Worm (Caenorhabditis elegans) whole organism, mixed stage, embryonic: Measurements from ENCODE around the gene rle-1.
A peak's percentile ranks its signal among the peaks of the same experiment; 100 is the strongest.

Source experiments
- M03D4.4 ChIP-seq: sonication (generic microtip); optimal IDR thresholded peaks from 2 replicates; lab custom pipeline; 2017; ENCODE audit warnings: mild to moderate bottlenecking, missing genetic modification characterization, missing compliant biosample characterization
- blmp-1 ChIP-seq: fragments of 150-350 bp; optimal IDR thresholded peaks from 2 replicates; lab custom pipeline; 2014; ENCODE audit warnings: missing biosample characterization, missing genetic modification characterization
- ceh-39 ChIP-seq: fragments of 150-350 bp; optimal IDR thresholded peaks from 2 replicates; lab custom pipeline; 2014; ENCODE audit warnings: missing biosample characterization, missing genetic modification characterization
- ceh-83 ChIP-seq: fragments of 200-800 bp; sonication (Bioruptor generic); optimal IDR thresholded peaks from 2 replicates; lab custom pipeline; 2018; ENCODE audit warnings: mild to moderate bottlenecking, missing genetic modification characterization, missing compliant biosample characterization
- ces-1 ChIP-seq: fragments of 150-350 bp; optimal IDR thresholded peaks from 2 replicates; lab custom pipeline; 2014; ENCODE audit warnings: missing biosample characterization, missing genetic modification reagents, missing genetic modification characterization
- cnd-1 ChIP-seq: fragments of 200-800 bp; sonication (Bioruptor generic); optimal IDR thresholded peaks from 2 replicates; lab custom pipeline; 2018; ENCODE audit warnings: mild to moderate bottlenecking, missing genetic modification characterization, missing compliant biosample characterization
- drap-1 ChIP-seq: fragments of 200-800 bp; sonication (Bioruptor generic); optimal IDR thresholded peaks from 3 replicates; lab custom pipeline; 2018; ENCODE audit warnings: mild to moderate bottlenecking, missing genetic modification characterization, missing compliant biosample characterization
- elt-1 ChIP-seq: sonication (generic microtip); optimal IDR thresholded peaks from 2 replicates; lab custom pipeline; 2017; ENCODE audit warnings: missing genetic modification characterization, mild to moderate bottlenecking, missing compliant biosample characterization, antibody characterized with exemption, moderate library complexity, borderline replicate concordance; ENCODE audit not compliant: insufficient read depth
- ham-2 ChIP-seq: fragments of 200-800 bp; sonication (Bioruptor generic); optimal IDR thresholded peaks from 2 replicates; lab custom pipeline; 2018; ENCODE audit warnings: mild to moderate bottlenecking, missing genetic modification characterization, missing compliant biosample characterization
- hlh-1 ChIP-seq: fragments of 150-350 bp; optimal IDR thresholded peaks from 2 replicates; lab custom pipeline; 2014; ENCODE audit warnings: missing biosample characterization, missing genetic modification reagents, missing genetic modification characterization
- lin-13 ChIP-seq: fragments of 150-350 bp; optimal IDR thresholded peaks from 2 replicates; lab custom pipeline; 2014; ENCODE audit warnings: missing biosample characterization, missing genetic modification characterization
- lsy-2 ChIP-seq: fragments of 150-350 bp; optimal IDR thresholded peaks from 2 replicates; lab custom pipeline; 2014; ENCODE audit warnings: missing biosample characterization, missing genetic modification characterization
- mab-5 ChIP-seq: fragments of 150-350 bp; optimal IDR thresholded peaks from 2 replicates; lab custom pipeline; 2014; ENCODE audit warnings: missing biosample characterization, missing genetic modification characterization
- mep-1 ChIP-seq: fragments of 150-350 bp; optimal IDR thresholded peaks from 2 replicates; lab custom pipeline; 2017; ENCODE audit warnings: missing biosample characterization, missing genetic modification reagents, missing genetic modification characterization, inconsistent platforms
- mls-2 ChIP-seq: sonication (generic microtip); optimal IDR thresholded peaks from 2 replicates; lab custom pipeline; 2016; ENCODE audit warnings: mild to moderate bottlenecking, missing genetic modification characterization, moderate library complexity, missing compliant biosample characterization
- nhr-12 ChIP-seq: fragments of 150-350 bp; optimal IDR thresholded peaks from 2 replicates; lab custom pipeline; 2014; ENCODE audit warnings: missing biosample characterization, missing genetic modification characterization
- nhr-2 ChIP-seq: fragments of 150-350 bp; optimal IDR thresholded peaks from 2 replicates; lab custom pipeline; 2014; ENCODE audit warnings: missing biosample characterization, missing genetic modification characterization
- nhr-28 ChIP-seq: fragments of 150-350 bp; optimal IDR thresholded peaks from 2 replicates; lab custom pipeline; 2014; ENCODE audit warnings: missing biosample characterization, missing genetic modification characterization
- nhr-76 ChIP-seq: sonication (generic microtip); optimal IDR thresholded peaks from 2 replicates; lab custom pipeline; 2017; ENCODE audit warnings: missing biosample characterization, missing genetic modification characterization
- sem-2 ChIP-seq: fragments of 200-800 bp; sonication (Bioruptor generic); optimal IDR thresholded peaks from 2 replicates; lab custom pipeline; 2018; ENCODE audit warnings: mild to moderate bottlenecking, missing genetic modification characterization, missing compliant biosample characterization
- tbx-8 ChIP-seq: fragments of 200-800 bp; sonication (Bioruptor generic); optimal IDR thresholded peaks from 2 replicates; lab custom pipeline; 2018; ENCODE audit warnings: mild to moderate bottlenecking, missing genetic modification characterization, moderate library complexity, missing compliant biosample characterization
- unc-120 ChIP-seq: sonication (generic microtip); optimal IDR thresholded peaks from 2 replicates; lab custom pipeline; 2017; ENCODE audit warnings: missing genetic modification characterization, missing compliant biosample characterization; ENCODE audit not compliant: poor library complexity, severe bottlenecking
- zip-8 ChIP-seq: fragments of 150-350 bp; optimal IDR thresholded peaks from 2 replicates; lab custom pipeline; 2014; ENCODE audit warnings: missing biosample characterization, missing genetic modification characterization
- ztf-11 ChIP-seq: fragments of 150-350 bp; optimal IDR thresholded peaks from 2 replicates; lab custom pipeline; 2014; ENCODE audit warnings: missing biosample characterization, missing genetic modification characterization

Gene rle-1

DNA sequence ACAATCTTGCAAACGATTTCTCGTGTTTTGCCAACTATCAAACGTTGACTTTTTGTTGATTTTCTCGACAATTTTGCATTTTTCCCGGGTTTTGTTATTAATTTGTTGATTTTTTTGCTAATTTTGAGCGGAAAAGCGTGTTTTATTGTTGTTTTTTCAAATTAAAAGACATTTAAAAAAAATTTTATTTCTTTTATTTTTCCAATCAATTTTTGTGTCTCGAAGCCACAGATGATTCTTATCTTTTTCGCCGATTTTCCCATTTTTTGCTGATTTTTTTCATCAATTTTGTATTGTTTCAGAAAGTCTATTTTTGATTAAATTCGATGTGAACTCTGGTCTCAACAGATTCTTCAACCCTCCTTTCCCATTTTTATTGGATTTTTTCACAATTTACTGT, at the start of gene rle-1:
TSS of gene rle-1 (plus strand) at position 301 of the 400 bp plus-strand sequence.
- no peak for TF ChIP-seq mab-5 (tag; lab: Kevin White, UChicago)
- TF ChIP-seq ceh-39 (tag; lab: Kevin White, UChicago), result no peak
- TF ChIP-seq lin-13 (tag; lab: Kevin White, UChicago), result no peak
- no peak for TF ChIP-seq tbx-8 (GFP tag; lab: Kevin White, UChicago)
- TF ChIP-seq mep-1 (tag; lab: Kevin White, UChicago), result no peak
- no peak for TF ChIP-seq nhr-76

DNA sequence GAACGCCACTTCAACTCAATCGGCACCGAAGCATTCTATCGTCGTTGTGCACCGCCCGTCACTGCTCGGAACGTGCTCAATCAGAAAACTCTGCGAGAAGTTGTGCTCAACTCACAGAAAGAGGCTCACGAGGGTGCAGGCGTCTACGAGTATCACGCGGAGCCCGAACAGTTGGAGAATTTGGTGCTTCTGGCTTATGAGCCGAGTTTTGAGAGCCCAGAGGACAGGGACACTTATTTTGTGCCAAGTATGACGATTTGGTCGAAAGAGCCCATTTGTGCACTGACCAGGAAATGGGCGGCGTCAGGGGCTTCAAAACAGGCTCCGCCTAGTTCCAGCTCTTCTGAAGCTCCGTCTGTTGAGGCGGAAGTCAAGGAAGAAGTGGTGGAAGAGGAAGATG, 47.2 kb upstream of the rle-1 start:
- TF ChIP-seq nhr-2 (tag; lab: Kevin White, UChicago) (no peak), sem-2 (no peak), lsy-2 (tag; lab: Kevin White, UChicago) (no peak), ceh-39 (tag; lab: Kevin White, UChicago) (no peak)

DNA sequence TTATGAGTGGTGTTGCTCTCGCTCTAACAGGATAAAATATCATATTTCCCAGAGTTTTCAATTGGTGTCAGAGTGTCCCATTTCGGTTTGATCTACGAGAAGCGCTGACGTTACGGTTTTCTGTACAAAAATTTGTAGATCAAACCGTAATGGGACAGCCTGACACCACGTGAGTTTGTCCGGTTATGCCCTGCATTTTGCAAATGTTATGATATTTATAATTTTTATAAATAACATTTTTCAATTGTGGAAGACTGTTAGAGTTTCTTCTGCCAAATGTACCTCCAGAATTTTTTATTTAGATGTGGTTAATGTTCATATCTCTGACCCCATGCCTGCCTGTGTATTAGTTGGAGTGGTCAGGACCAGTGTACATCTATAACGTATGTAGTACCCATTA, 41.8 kb upstream of the rle-1 start, which contains the start of gene fbxb-87:
TSS of gene fbxb-87 (plus strand) at position 301 of the 400 bp plus-strand sequence.
- TF ChIP-seq ces-1 (GFP tag; lab: Kevin White, UChicago), result no peak
- TF ChIP-seq nhr-12, result no peak
- TF ChIP-seq ham-2 (GFP tag; lab: Kevin White, UChicago), result no peak

DNA sequence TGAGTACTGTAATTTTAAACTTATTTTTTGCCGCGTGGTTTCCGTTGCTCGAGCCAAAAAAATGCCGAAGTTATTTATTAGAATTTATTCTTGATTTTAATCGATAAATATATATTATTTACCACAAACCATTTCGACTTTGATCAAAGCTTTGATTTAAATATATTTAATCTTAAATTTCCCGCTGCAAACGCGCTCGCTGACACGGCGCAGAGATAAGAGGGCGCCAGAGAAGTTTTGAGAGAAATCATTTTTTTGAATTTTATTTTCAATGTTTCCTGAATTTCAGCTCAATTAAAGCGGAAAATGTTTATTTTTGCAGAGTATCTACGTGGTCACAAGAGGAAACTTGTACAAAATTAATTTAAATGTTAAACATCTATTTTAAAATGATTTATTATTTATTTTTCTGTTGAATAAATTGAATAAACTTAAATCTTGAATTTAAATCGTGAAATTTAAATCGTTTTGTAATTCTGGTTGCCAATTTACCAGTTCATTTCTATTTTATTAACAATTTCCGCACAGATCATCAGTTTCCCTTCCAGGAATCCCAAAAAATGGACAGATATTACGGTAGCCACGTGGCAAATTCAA, 40.1 kb upstream of the rle-1 start, which contains the start of gene com-1:
TSS of gene com-1 (plus strand) at position 547 of the 597 bp plus-strand sequence.
- TF ChIP-seq blmp-1 (tag; lab: Kevin White, UChicago), result no peak
- no peak for TF ChIP-seq M03D4.4
- peak; percentile 74 for TF ChIP-seq ces-1 (GFP tag; lab: Kevin White, UChicago)
- TF ChIP-seq lsy-2 (tag; lab: Kevin White, UChicago), result peak; percentile 5
- peak; percentile 53 for TF ChIP-seq mep-1 (tag; lab: Kevin White, UChicago)

DNA sequence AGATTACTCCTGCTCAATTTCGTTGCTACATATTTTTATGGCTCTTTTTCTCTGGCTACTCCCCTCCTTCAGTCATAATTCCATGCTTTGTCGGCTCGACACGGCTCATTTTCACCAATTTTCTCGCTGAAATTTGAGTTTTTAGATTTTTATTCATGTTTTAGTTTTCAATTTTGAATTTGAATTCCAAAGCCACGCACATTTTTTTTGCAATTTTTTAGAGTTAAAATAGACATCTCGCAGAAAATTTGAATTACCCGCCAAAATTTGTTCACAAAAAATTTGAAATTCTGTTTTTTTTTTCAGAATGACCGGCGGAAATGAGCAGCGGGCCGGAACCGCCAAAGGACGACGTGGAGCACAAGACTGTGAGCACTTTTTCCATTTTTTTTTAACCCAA, 33.7 kb upstream of the rle-1 start, which contains the start of gene unc-119:
TSS of gene unc-119 (plus strand) at position 301 of the 400 bp plus-strand sequence.
- no peak for TF ChIP-seq lin-13 (tag; lab: Kevin White, UChicago)
- no peak for TF ChIP-seq nhr-28 (tag; lab: Kevin White, UChicago)
- no peak for TF ChIP-seq nhr-12
- TF ChIP-seq sem-2, result no peak
- TF ChIP-seq ceh-39 (tag; lab: Kevin White, UChicago), result no peak
- no peak for TF ChIP-seq mls-2 (tag; lab: Kevin White, UChicago)
- no peak for TF ChIP-seq unc-120 (tag; lab: Kevin White, UChicago)
- no peak for TF ChIP-seq cnd-1 (tag; lab: Kevin White, UChicago)
- TF ChIP-seq ham-2 (GFP tag; lab: Kevin White, UChicago), result no peak
- no peak for TF ChIP-seq ztf-11
- no peak for TF ChIP-seq tbx-8 (GFP tag; lab: Kevin White, UChicago)
- TF ChIP-seq drap-1, result no peak
- TF ChIP-seq ceh-83 (GFP tag; lab: Kevin White, UChicago), result no peak

DNA sequence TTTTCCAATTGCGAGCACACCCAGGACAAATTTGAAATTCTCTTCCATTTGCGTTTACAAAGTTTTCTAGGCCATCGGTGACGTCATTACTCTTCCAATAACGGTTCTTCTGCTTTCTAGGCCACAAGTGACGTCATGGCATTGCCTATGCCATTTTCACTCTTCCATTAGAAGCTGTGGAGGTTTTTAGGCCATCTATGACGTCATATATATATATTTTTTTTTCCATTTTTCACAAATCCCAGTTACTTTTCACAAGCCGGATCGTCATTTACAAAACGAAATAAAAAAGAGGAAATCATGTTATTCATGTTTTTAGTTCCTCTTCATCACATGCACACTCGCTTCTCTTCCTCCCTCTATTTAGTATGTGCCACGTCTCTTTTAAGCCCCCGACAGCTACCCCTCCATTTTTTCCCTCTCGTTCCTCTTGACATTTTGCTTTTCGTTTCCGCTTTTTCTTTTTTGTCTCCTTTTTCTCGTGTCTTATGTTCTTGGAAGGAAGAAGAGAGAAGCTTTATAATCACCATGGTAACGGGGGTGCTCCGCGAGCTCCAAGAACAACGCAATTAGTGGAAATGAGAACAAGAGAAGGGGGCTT, 32.9 kb upstream of the rle-1 start:
- TF ChIP-seq drap-1, result no peak
- TF ChIP-seq zip-8, result peak; percentile 96
- no peak for TF ChIP-seq hlh-1 (tag; lab: Kevin White, UChicago)
- TF ChIP-seq ham-2 (GFP tag; lab: Kevin White, UChicago), result no peak
- TF ChIP-seq tbx-8 (GFP tag; lab: Kevin White, UChicago), result no peak
- TF ChIP-seq lin-13 (tag; lab: Kevin White, UChicago), result no peak
- no peak for TF ChIP-seq mep-1 (tag; lab: Kevin White, UChicago)
- TF ChIP-seq ces-1 (GFP tag; lab: Kevin White, UChicago), result peak; percentile 7
- no peak for TF ChIP-seq unc-120 (tag; lab: Kevin White, UChicago)
- no peak for TF ChIP-seq elt-1 (tag; lab: Kevin White, UChicago)
- TF ChIP-seq ceh-83 (GFP tag; lab: Kevin White, UChicago), result no peak
